Worm (Caenorhabditis elegans) whole organism, L1 larva: ENCODE measurements around the gene T03F7.6.

Experiments
- aha-1 ChIP-seq: fragments of 150-350 bp; optimal IDR thresholded peaks from 2 replicates; lab custom pipeline; 2014; ENCODE audit warnings: missing biosample characterization, missing genetic modification characterization
- aly-2 ChIP-seq: fragments of 150-350 bp; optimal IDR thresholded peaks from 2 replicates; lab custom pipeline; 2014; ENCODE audit warnings: missing biosample characterization, missing genetic modification characterization
- ces-1 ChIP-seq: fragments of 150-350 bp; optimal IDR thresholded peaks from 2 replicates; lab custom pipeline; 2014; ENCODE audit warnings: missing biosample characterization, missing genetic modification reagents, missing genetic modification characterization
- dpl-1 ChIP-seq, 3 experiments: fragments of 150-350 bp in 2 of 3; sonication (generic microtip) in 1 of 3; optimal IDR thresholded peaks; 2 replicates each; lab custom pipeline; 2014 to 2017; ENCODE audit warnings: missing biosample characterization in 3 of 3, missing genetic modification characterization in 3 of 3, missing genetic modification reagents in 3 of 3
- efl-1 ChIP-seq, 4 experiments: fragments of 150-350 bp; optimal IDR thresholded peaks in 3 of 4; peaks in 1 of 4; 1 replicate in 1 of 4; 2 replicates in 3 of 4; lab custom pipeline; 2014; ENCODE audit warnings: missing biosample characterization in 2 of 4, missing genetic modification characterization in 2 of 4, missing genetic modification reagents in 2 of 4
- egl-13 ChIP-seq: sonication (generic microtip); optimal IDR thresholded peaks from 2 replicates; lab custom pipeline; 2016; ENCODE audit warnings: missing genotype, missing genetic modification reagents, missing genetic modification characterization, missing compliant biosample characterization
- elt-2 ChIP-seq: sonication (generic microtip); optimal IDR thresholded peaks from 2 replicates; lab custom pipeline; 2016; ENCODE audit warnings: missing genetic modification characterization, mild to moderate bottlenecking, inconsistent platforms, missing compliant biosample characterization, missing genetic modification reagents
- hpl-2 ChIP-seq: fragments of 150-350 bp; optimal IDR thresholded peaks from 2 replicates; lab custom pipeline; 2014; ENCODE audit warnings: missing biosample characterization, missing genetic modification reagents, missing genetic modification characterization
- irx-1 ChIP-seq: sonication (generic microtip); optimal IDR thresholded peaks from 2 replicates; lab custom pipeline; 2016; ENCODE audit warnings: missing genetic modification characterization, missing compliant biosample characterization
- isw-1 ChIP-seq: fragments of 200-800 bp; sonication (Bioruptor generic); IDR thresholded peaks from 2 replicates; pipeline ENCODE4 v1.3.6; 2022; ENCODE audit warnings: missing genetic modification characterization, missing compliant biosample characterization
- lin-13 ChIP-seq: fragments of 150-350 bp; optimal IDR thresholded peaks from 2 replicates; lab custom pipeline; 2014; ENCODE audit warnings: missing biosample characterization, missing genetic modification reagents, missing genetic modification characterization
- lin-14 ChIP-seq: fragments of 200-800 bp; sonication (Bioruptor generic); optimal IDR thresholded peaks from 2 replicates; lab custom pipeline; 2018; ENCODE audit warnings: mild to moderate bottlenecking, missing genetic modification characterization, moderate library complexity, missing compliant biosample characterization
- lin-15B ChIP-seq: fragments of 150-350 bp; sonication (generic microtip); optimal IDR thresholded peaks from 3 replicates; lab custom pipeline; 2014; ENCODE audit warnings: missing biosample characterization, missing genetic modification characterization
- lin-39 ChIP-seq: fragments of 150-350 bp; optimal IDR thresholded peaks from 2 replicates; lab custom pipeline; 2014; ENCODE audit warnings: missing biosample characterization, missing genetic modification reagents, missing genetic modification characterization
- lsy-2 ChIP-seq, 2 experiments: fragments of 150-350 bp; optimal IDR thresholded peaks; 2 replicates each; lab custom pipeline; 2014; ENCODE audit warnings: missing biosample characterization in 2 of 2, missing genetic modification characterization in 2 of 2
- mef-2 ChIP-seq: fragments of 150-350 bp; optimal IDR thresholded peaks from 2 replicates; lab custom pipeline; 2014; ENCODE audit warnings: missing biosample characterization, missing genetic modification characterization
- nhr-11 ChIP-seq: fragments of 150-350 bp; optimal IDR thresholded peaks from 2 replicates; lab custom pipeline; 2014; ENCODE audit warnings: missing biosample characterization, missing genetic modification characterization
- nhr-12 ChIP-seq: sonication (generic microtip); optimal IDR thresholded peaks from 2 replicates; lab custom pipeline; 2017; ENCODE audit warnings: missing biosample characterization, missing genetic modification characterization
- nhr-76 ChIP-seq: sonication (generic microtip); optimal IDR thresholded peaks from 2 replicates; lab custom pipeline; 2017; ENCODE audit warnings: missing biosample characterization, missing genetic modification characterization
- pqm-1 ChIP-seq: sonication (generic microtip); optimal IDR thresholded peaks from 3 replicates; lab custom pipeline; 2017; ENCODE audit warnings: missing biosample characterization, missing genetic modification characterization
- rnt-1 ChIP-seq: sonication (generic microtip); optimal IDR thresholded peaks from 2 replicates; lab custom pipeline; 2016; ENCODE audit warnings: mild to moderate bottlenecking, missing genetic modification characterization, moderate library complexity, missing compliant biosample characterization
- snu-23 ChIP-seq: sonication (generic microtip); optimal IDR thresholded peaks from 2 replicates; lab custom pipeline; 2016; ENCODE audit warnings: missing genetic modification characterization, missing compliant biosample characterization
- swsn-7 ChIP-seq: sonication (generic microtip); optimal IDR thresholded peaks from 2 replicates; lab custom pipeline; 2016; ENCODE audit warnings: missing genetic modification characterization, missing compliant biosample characterization
- tlp-1 ChIP-seq: fragments of 150-350 bp; optimal IDR thresholded peaks from 2 replicates; lab custom pipeline; 2014; ENCODE audit warnings: missing biosample characterization, missing genetic modification characterization
- unc-62 ChIP-seq: fragments of 150-350 bp; optimal IDR thresholded peaks from 2 replicates; lab custom pipeline; 2014; ENCODE audit warnings: missing biosample characterization, missing genetic modification reagents, missing genetic modification characterization
- unc-86 ChIP-seq: sonication (generic microtip); optimal IDR thresholded peaks from 2 replicates; lab custom pipeline; 2016; ENCODE audit warnings: missing genetic modification characterization, missing compliant biosample characterization
- vab-15 ChIP-seq: sonication (generic microtip); optimal IDR thresholded peaks from 2 replicates; lab custom pipeline; 2017; ENCODE audit warnings: missing genotype, mild to moderate bottlenecking, missing genetic modification characterization, missing compliant biosample characterization
- zip-4 ChIP-seq: fragments of 200-800 bp; sonication (Bioruptor generic); optimal IDR thresholded peaks from 2 replicates; lab custom pipeline; 2018; ENCODE audit warnings: mild to moderate bottlenecking, missing genetic modification characterization, moderate library complexity, missing compliant biosample characterization

The T03F7.6 gene

DNA sequence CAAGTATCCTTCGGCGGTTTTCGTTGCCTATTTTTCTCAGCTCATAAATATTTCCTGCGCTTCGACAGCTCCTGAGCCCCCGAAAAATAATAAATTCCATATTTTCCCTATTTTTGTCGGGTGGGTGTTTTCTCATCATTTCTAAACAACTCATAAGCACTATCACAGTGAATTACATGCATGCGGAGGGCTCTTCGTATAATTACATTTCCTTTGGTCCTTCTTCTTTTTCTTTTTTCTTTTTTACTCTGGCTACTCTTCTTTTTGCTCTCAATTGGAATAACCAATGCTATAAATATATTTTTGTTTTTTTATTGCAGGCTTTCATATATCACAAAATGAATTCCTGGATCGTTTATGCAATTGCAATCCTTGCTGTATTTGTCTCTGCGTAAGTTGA, 47.4 kb downstream of the T03F7.6 start, which contains the start of gene T02E9.5:
T02E9.5 (plus strand) TSS at position 321 of the 400 bp plus-strand sequence.
- TF ChIP-seq mef-2 (no peak), lin-15B (tag; lab: Kevin White, UChicago) (no peak), lin-39 (tag; lab: Kevin White, UChicago) (no peak), nhr-12 (tag; lab: Kevin White, UChicago) (no peak), nhr-76 (tag; lab: Kevin White, UChicago) (no peak), elt-2 (tag; lab: Kevin White, UChicago) (no peak), lsy-2 (tag; optimal IDR thresholded peaks at IDR 0.05; lab: Kevin White, UChicago) (peak in 1 of 2 experiments; percentile 2), lin-13 (GFP tag; lab: Kevin White, UChicago) (no peak), unc-86 (peak; percentile 31), vab-15 (tag; lab: Kevin White, UChicago) (no peak), lin-14 (GFP tag; lab: Kevin White, UChicago) (peak; percentile 66), unc-62 (no peak), snu-23 (GFP tag; lab: Kevin White, UChicago) (no peak), ces-1 (GFP tag; lab: Kevin White, UChicago) (peak; percentile 8)

DNA sequence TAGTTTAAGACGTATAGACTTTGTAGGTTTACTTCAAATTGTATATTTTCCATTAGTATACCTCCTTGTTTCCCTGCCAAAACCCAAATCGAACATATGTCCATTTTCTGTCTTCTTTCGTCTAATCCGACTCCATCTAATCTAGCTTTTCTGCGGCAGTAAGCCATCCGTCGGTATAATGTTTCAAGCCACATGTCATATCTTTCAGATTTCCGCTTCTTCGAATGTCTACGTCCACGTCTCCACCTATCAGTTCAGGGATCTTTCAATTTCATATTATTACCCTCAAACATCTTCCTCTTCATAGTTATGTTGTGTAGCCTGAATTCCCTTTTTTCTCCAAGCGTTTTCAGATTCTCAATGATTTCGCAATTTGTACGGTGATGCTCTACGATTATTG, 49.6 kb downstream of the T03F7.6 start:
- no peak for TF ChIP-seq pqm-1 (tag; lab: Kevin White, UChicago)
- no peak for TF ChIP-seq irx-1 (tag; lab: Kevin White, UChicago)
- TF ChIP-seq tlp-1 (tag; lab: Kevin White, UChicago), result no peak
- TF ChIP-seq zip-4 (GFP tag; lab: Kevin White, UChicago), result no peak
- TF ChIP-seq rnt-1 (tag; lab: Kevin White, UChicago), result no peak
- TF ChIP-seq aha-1 (tag; lab: Kevin White, UChicago), result no peak
- no peak for TF ChIP-seq dpl-1 (GFP tag; optimal IDR thresholded peaks at IDR 0.05; lab: Kevin White, UChicago)
- no peak for TF ChIP-seq egl-13 (tag; lab: Kevin White, UChicago)
- TF ChIP-seq swsn-7 (tag; lab: Kevin White, UChicago), result no peak
- TF ChIP-seq nhr-11 (tag; lab: Kevin White, UChicago), result no peak
- no peak for TF ChIP-seq mef-2
- no peak for TF ChIP-seq lsy-2 (tag; optimal IDR thresholded peaks at IDR 0.05; lab: Kevin White, UChicago)
- TF ChIP-seq aly-2, result no peak
- no peak for TF ChIP-seq hpl-2 (GFP tag; lab: Kevin White, UChicago)
- TF ChIP-seq, all 84 proteins: peak for 0

DNA sequence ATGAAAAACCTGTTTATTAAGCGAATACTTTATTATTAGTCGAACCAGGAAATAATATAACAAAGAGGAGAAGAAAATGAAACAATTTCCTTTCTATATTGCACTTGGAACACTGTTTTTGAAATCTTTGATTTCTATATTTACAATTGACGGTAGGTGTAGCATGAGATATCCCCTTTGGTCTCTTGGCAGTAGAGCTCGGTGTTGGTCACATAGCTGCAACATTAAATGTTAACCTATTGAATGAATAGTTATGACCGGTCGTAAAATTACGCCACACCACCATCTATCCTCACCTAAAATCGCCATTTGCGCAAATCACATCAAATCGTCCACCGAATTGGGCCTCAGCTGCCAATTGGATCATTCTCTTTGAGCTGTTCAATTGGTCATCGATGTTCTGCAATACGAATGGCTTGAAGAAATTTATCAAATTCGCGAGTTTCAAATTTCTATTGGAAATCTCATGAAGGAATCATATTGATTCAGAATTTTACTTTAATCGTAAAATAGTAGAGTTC, 50.4 kb downstream of the T03F7.6 start:
- no peak for TF ChIP-seq efl-1 (optimal IDR thresholded peaks at IDR 0.05; lab: Kevin White, UChicago)
- TF ChIP-seq efl-1 (GFP tag; optimal IDR thresholded peaks at IDR 0.05 in 1 of 2; lab: Kevin White, UChicago), result peak in 1 of 2 experiments; percentile 9
- TF ChIP-seq hpl-2 (GFP tag; lab: Kevin White, UChicago), result no peak
- no peak for TF ChIP-seq irx-1 (tag; lab: Kevin White, UChicago)
- no peak for TF ChIP-seq isw-1 (GFP tag; lab: Robert Waterston, UW)
- TF ChIP-seq, all 84 proteins: peak for 1
